Fruit fly (Drosophila melanogaster) whole organism, prepupa: ENCODE measurements around the gene mAChR-C.

Experiments
- Blimp-1 ChIP-seq: fragments of 200-800 bp; sonication (Bioruptor generic); optimal IDR thresholded peaks from 3 replicates; lab custom pipeline; 2017; ENCODE audit warnings: missing biosample characterization, missing genetic modification characterization, mild to moderate bottlenecking, moderate library complexity, missing genetic modification reagents
- CG10631 ChIP-seq: fragments of 200-800 bp; sonication (Bioruptor generic); optimal IDR thresholded peaks from 2 replicates; lab custom pipeline; 2016; ENCODE audit warnings: missing biosample characterization, missing genetic modification characterization
- CG10669 ChIP-seq: fragments of 200-800 bp; sonication (Bioruptor generic); optimal IDR thresholded peaks from 3 replicates; lab custom pipeline; 2018; ENCODE audit warnings: missing biosample characterization, mild to moderate bottlenecking, missing genetic modification characterization, moderate library complexity
- CG11294 ChIP-seq: fragments of 200-800 bp; sonication (Bioruptor generic); IDR thresholded peaks from 2 replicates; pipeline ENCODE4 v1.3.6; 2022; ENCODE audit warnings: missing biosample characterization, missing genetic modification characterization
- CG11902 ChIP-seq: fragments of 200-800 bp; sonication (Bioruptor generic); optimal IDR thresholded peaks from 3 replicates; lab custom pipeline; 2016; ENCODE audit warnings: missing biosample characterization, missing genetic modification characterization
- CG1621 ChIP-seq: fragments of 200-800 bp; sonication (Bioruptor generic); optimal IDR thresholded peaks from 3 replicates; lab custom pipeline; 2018; ENCODE audit warnings: missing biosample characterization, mild to moderate bottlenecking, missing genetic modification characterization
- CG16779 ChIP-seq: fragments of 200-800 bp; sonication (Bioruptor generic); optimal IDR thresholded peaks from 3 replicates; lab custom pipeline; 2017; ENCODE audit warnings: missing biosample characterization, mild to moderate bottlenecking, missing genetic modification characterization
- CG3032 ChIP-seq: fragments of 200-800 bp; optimal IDR thresholded peaks from 2 replicates; lab custom pipeline; 2019; ENCODE audit warnings: missing biosample characterization, mild to moderate bottlenecking, missing genetic modification characterization, moderate library complexity
- CG31627 ChIP-seq: fragments of 200-800 bp; sonication (Bioruptor generic); optimal IDR thresholded peaks from 3 replicates; lab custom pipeline; 2016; ENCODE audit warnings: missing biosample characterization, missing genetic modification characterization
- CG4318 ChIP-seq: fragments of 200-800 bp; sonication (Bioruptor generic); optimal IDR thresholded peaks from 3 replicates; lab custom pipeline; 2017; ENCODE audit warnings: missing biosample characterization, mild to moderate bottlenecking, missing genetic modification characterization
- CG6163 ChIP-seq: fragments of 200-800 bp; sonication (Bioruptor generic); IDR thresholded peaks from 3 replicates; pipeline ENCODE4 v1.3.6; 2022; ENCODE audit warnings: missing biosample characterization, missing genetic modification characterization
- CG6276 ChIP-seq: fragments of 200-800 bp; sonication (Bioruptor generic); optimal IDR thresholded peaks from 2 replicates; lab custom pipeline; 2017; ENCODE audit warnings: missing biosample characterization, mild to moderate bottlenecking, missing genetic modification characterization
- CG6792 ChIP-seq: fragments of 200-800 bp; sonication (Bioruptor generic); optimal IDR thresholded peaks from 3 replicates; lab custom pipeline; 2016; ENCODE audit warnings: missing biosample characterization, missing genetic modification characterization
- CG6808 ChIP-seq: fragments of 200-800 bp; sonication (Bioruptor generic); optimal IDR thresholded peaks from 3 replicates; lab custom pipeline; 2017; ENCODE audit warnings: missing biosample characterization, missing genetic modification characterization, mild to moderate bottlenecking, moderate library complexity, missing genetic modification reagents
- CG6854 ChIP-seq: fragments of 200-800 bp; sonication (Bioruptor generic); optimal IDR thresholded peaks from 2 replicates; lab custom pipeline; 2017; ENCODE audit warnings: missing biosample characterization, mild to moderate bottlenecking, missing genetic modification characterization
- CG7368 ChIP-seq: fragments of 200-800 bp; sonication (Bioruptor generic); optimal IDR thresholded peaks from 3 replicates; lab custom pipeline; 2016; ENCODE audit warnings: missing biosample characterization, missing genetic modification characterization
- CG8119 ChIP-seq: fragments of 200-800 bp; sonication (Bioruptor generic); IDR thresholded peaks from 3 replicates; pipeline ENCODE4 v1.3.6; 2022; ENCODE audit warnings: missing biosample characterization, missing genetic modification characterization
- CG8632 ChIP-seq: fragments of 200-800 bp; sonication (Bioruptor generic); optimal IDR thresholded peaks from 3 replicates; lab custom pipeline; 2016; ENCODE audit warnings: missing biosample characterization, missing genetic modification characterization
- Eip75B ChIP-seq: fragments of 200-800 bp; sonication (Bioruptor generic); optimal IDR thresholded peaks from 3 replicates; lab custom pipeline; 2016; ENCODE audit warnings: missing biosample characterization, missing genetic modification characterization
- Eip78C ChIP-seq: fragments of 200-800 bp; sonication (Bioruptor generic); peaks from one replicate; lab custom pipeline; 2016; ENCODE audit warnings: missing biosample characterization, missing genetic modification characterization
- Eip93F ChIP-seq: fragments of 200-800 bp; sonication (Bioruptor generic); optimal IDR thresholded peaks from 2 replicates; lab custom pipeline; 2016; ENCODE audit warnings: missing biosample characterization, mild to moderate bottlenecking, missing genetic modification characterization
- Ets96B ChIP-seq: fragments of 200-800 bp; optimal IDR thresholded peaks from 2 replicates; lab custom pipeline; 2019; ENCODE audit warnings: missing biosample characterization, mild to moderate bottlenecking, missing genetic modification characterization, moderate library complexity
- Gug ChIP-seq: fragments of 200-800 bp; sonication (Bioruptor generic); IDR thresholded peaks from 2 replicates; pipeline ENCODE4 v1.3.6; 2022; ENCODE audit warnings: missing biosample characterization, missing genetic modification characterization
- Hr39 ChIP-seq: fragments of 200-800 bp; sonication (Bioruptor generic); optimal IDR thresholded peaks from 2 replicates; lab custom pipeline; 2016; ENCODE audit warnings: missing biosample characterization, missing genetic modification characterization
- Hr4 ChIP-seq: fragments of 200-800 bp; sonication (Bioruptor generic); optimal IDR thresholded peaks from 3 replicates; lab custom pipeline; 2016; ENCODE audit warnings: missing biosample characterization, missing genetic modification characterization
- Lpt ChIP-seq: fragments of 200-800 bp; sonication (Bioruptor generic); optimal IDR thresholded peaks from 3 replicates; lab custom pipeline; 2016; ENCODE audit warnings: missing biosample characterization, missing genetic modification characterization
- Met ChIP-seq: fragments of 200-800 bp; sonication (Bioruptor generic); optimal IDR thresholded peaks from 3 replicates; lab custom pipeline; 2016; ENCODE audit warnings: missing biosample characterization, missing genetic modification characterization
- Sox14 ChIP-seq: fragments of 200-800 bp; sonication (Bioruptor generic); optimal IDR thresholded peaks from 3 replicates; lab custom pipeline; 2016; ENCODE audit warnings: missing biosample characterization, missing genetic modification characterization
- Sox15 ChIP-seq: fragments of 200-800 bp; sonication (Bioruptor generic); optimal IDR thresholded peaks from 3 replicates; lab custom pipeline; 2016; ENCODE audit warnings: missing biosample characterization, missing genetic modification characterization
- achi ChIP-seq: fragments of 200-800 bp; sonication (Bioruptor generic); optimal IDR thresholded peaks from 3 replicates; lab custom pipeline; 2016; ENCODE audit warnings: missing biosample characterization, missing genetic modification characterization
- acj6 ChIP-seq: fragments of 200-800 bp; sonication (Bioruptor generic); optimal IDR thresholded peaks from 3 replicates; lab custom pipeline; 2016; ENCODE audit warnings: missing biosample characterization, missing genetic modification characterization
- fkh ChIP-seq: fragments of 200-800 bp; sonication (Bioruptor generic); optimal IDR thresholded peaks from 3 replicates; lab custom pipeline; 2017; ENCODE audit warnings: missing biosample characterization, mild to moderate bottlenecking, missing genetic modification characterization, moderate library complexity
- lz ChIP-seq: fragments of 200-800 bp; sonication (Bioruptor generic); optimal IDR thresholded peaks from 3 replicates; lab custom pipeline; 2016; ENCODE audit warnings: missing biosample characterization, missing genetic modification characterization
- spab ChIP-seq: fragments of 200-800 bp; sonication (Bioruptor generic); optimal IDR thresholded peaks from 2 replicates; lab custom pipeline; 2017; ENCODE audit warnings: missing biosample characterization, mild to moderate bottlenecking, missing genetic modification characterization, missing genetic modification reagents
- ss ChIP-seq, 2 experiments: fragments of 200-800 bp; sonication (Bioruptor generic); optimal IDR thresholded peaks; 2 replicates in 1 of 2; 3 replicates in 1 of 2; lab custom pipeline; 2017 to 2018; ENCODE audit warnings: mild to moderate bottlenecking in 2 of 2, missing biosample characterization in 2 of 2, missing genetic modification characterization in 2 of 2, moderate library complexity in 1 of 2
- svp ChIP-seq: fragments of 200-800 bp; sonication (Bioruptor generic); peaks from one replicate; lab custom pipeline; 2016; ENCODE audit warnings: missing biosample characterization, missing genetic modification characterization

mAChR-C gene

dm6 chrX:6843841-6844440 lies 11.5 kb upstream of the mAChR-C start, which contains the start of the genes CG14435 and Tmf (continued):
- TF ChIP-seq Gug (GFP tag; lab: Robert Waterston, UW) (peak; percentile 72), Blimp-1 (GFP tag; lab: Kevin White, UChicago) (peak; percentile 47), CG10631 (GFP tag; lab: Kevin White, UChicago) (peak; percentile 85), CG10669 (GFP tag; lab: Kevin White, UChicago) (peak; percentile 76), achi (GFP tag; lab: Kevin White, UChicago) (peak; percentile 75), svp (GFP tag; lab: Kevin White, UChicago) (peak; percentile 89), Sox15 (GFP tag; lab: Kevin White, UChicago) (peak; percentile 69), fkh (GFP tag; lab: Kevin White, UChicago) (peak; percentile 56), lz (GFP tag; lab: Kevin White, UChicago) (peak; percentile 81), CG1621 (tag; lab: Kevin White, UChicago) (peak; percentile 20), Hr4 (GFP tag; lab: Kevin White, UChicago) (peak; percentile 81), Sox14 (GFP tag; lab: Kevin White, UChicago) (peak; percentile 68), Met (peak; percentile 80), Ets96B (peak; percentile 76), CG6163 (GFP tag; lab: Robert Waterston, UW) (peak; percentile 85), Hr39 (GFP tag; lab: Kevin White, UChicago) (peak; percentile 68), CG6854 (peak; percentile 14), CG3032 (peak; percentile 78), CG11902 (GFP tag; lab: Kevin White, UChicago) (peak; percentile 63), CG31627 (GFP tag; lab: Kevin White, UChicago) (peak; percentile 75), CG6276 (GFP tag; lab: Kevin White, UChicago) (no peak), Lpt (GFP tag; lab: Kevin White, UChicago) (peak; percentile 63)
- TF ChIP-seq, all 60 proteins: peak for 54

- TF ChIP-seq CG10669 (GFP tag; lab: Kevin White, UChicago) (no peak), Hr39 (GFP tag; lab: Kevin White, UChicago) (no peak), Met (no peak), Sox15 (GFP tag; lab: Kevin White, UChicago) (no peak), CG11902 (GFP tag; lab: Kevin White, UChicago) (no peak), CG6808 (GFP tag; lab: Kevin White, UChicago) (no peak), lz (GFP tag; lab: Kevin White, UChicago) (no peak), CG31627 (GFP tag; lab: Kevin White, UChicago) (no peak), CG11294 (GFP tag; lab: Robert Waterston, UW) (no peak), CG16779 (tag; lab: Kevin White, UChicago) (no peak), CG8632 (GFP tag; lab: Kevin White, UChicago) (no peak), CG7368 (GFP tag; lab: Kevin White, UChicago) (no peak), Eip75B (GFP tag; lab: Kevin White, UChicago) (no peak), achi (GFP tag; lab: Kevin White, UChicago) (no peak), spab (GFP tag; lab: Kevin White, UChicago) (no peak)
Measured at dm6 chrX:6824203-6824602, 8.3 kb downstream of the mAChR-C start, which contains the start of gene nonC. Gene nonC (plus strand): TSS chrX:6824496.

- TF ChIP-seq Lpt (GFP tag; lab: Kevin White, UChicago), result no peak
- no peak for TF ChIP-seq Eip93F (GFP tag; lab: Kevin White, UChicago)
- TF ChIP-seq acj6 (GFP tag; lab: Kevin White, UChicago), result no peak
- no peak for TF ChIP-seq lz (GFP tag; lab: Kevin White, UChicago)
- TF ChIP-seq Eip78C (GFP tag; lab: Kevin White, UChicago), result no peak
- TF ChIP-seq CG6792 (GFP tag; lab: Kevin White, UChicago), result no peak
- no peak for TF ChIP-seq CG8119 (GFP tag; lab: Robert Waterston, UW)
- no peak for TF ChIP-seq ss (GFP tag; optimal IDR thresholded peaks at IDR 0.05; lab: Kevin White, UChicago)
- no peak for TF ChIP-seq CG8632 (GFP tag; lab: Kevin White, UChicago)
- TF ChIP-seq CG4318, result no peak
Measured at dm6 chrX:6822904-6823303, 9.6 kb downstream of the mAChR-C start, which contains the start of gene Atx-1. Gene Atx-1 (plus strand): TSS chrX:6823204.
